Fruit fly (Drosophila melanogaster) whole organism, wandering third instar larva: ENCODE measurements around the gene Tsp96F.

Experiments
- Vsx2 ChIP-seq: fragments of 200-300, 225-300 bp; sonication (Bioruptor generic); optimal IDR thresholded peaks from 2 replicates; lab custom pipeline; 2018; ENCODE audit warnings: missing biosample characterization, missing genetic modification characterization; ENCODE audit not compliant: partially characterized antibody
- jim ChIP-seq: fragments of 175-275, 200-325 bp; sonication (Bioruptor generic); optimal IDR thresholded peaks from 2 replicates; lab custom pipeline; 2016; ENCODE audit warnings: missing biosample characterization, mild to moderate bottlenecking, missing genetic modification characterization
- rgr ChIP-seq: fragments of 200-800 bp; sonication (Bioruptor generic); optimal IDR thresholded peaks from 3 replicates; lab custom pipeline; 2016; ENCODE audit warnings: missing biosample characterization, mild to moderate bottlenecking, missing genetic modification characterization

- TF ChIP-seq Vsx2 (GFP tag; lab: Kevin White, UChicago) (no peak), rgr (peak; percentile 44), jim (GFP tag; lab: Kevin White, UChicago) (no peak)
Observed at dm6 chr3R:25884301-25884700, 3.1 kb upstream of the Tsp96F start.
